Worm (Caenorhabditis elegans) whole organism, L1 larva: ENCODE results near the gene prx-19.

Experiments
- C04F5.9 ChIP-seq: sonication (generic microtip); optimal IDR thresholded peaks from 2 replicates; lab custom pipeline; 2016; ENCODE audit warnings: missing genetic modification characterization, missing compliant biosample characterization
- C34B4.2 ChIP-seq: sonication (generic microtip); optimal IDR thresholded peaks from 2 replicates; lab custom pipeline; 2017; ENCODE audit warnings: mild to moderate bottlenecking, missing genetic modification characterization, missing compliant biosample characterization
- Y116A8C.19 ChIP-seq: sonication (generic microtip); optimal IDR thresholded peaks from 2 replicates; lab custom pipeline; 2016; ENCODE audit warnings: missing compliant biosample characterization, missing genetic modification characterization, borderline replicate concordance
- aly-2 ChIP-seq: fragments of 150-350 bp; optimal IDR thresholded peaks from 2 replicates; lab custom pipeline; 2014; ENCODE audit warnings: missing biosample characterization, missing genetic modification characterization
- blmp-1 ChIP-seq: fragments of 150-350 bp; optimal IDR thresholded peaks from 2 replicates; lab custom pipeline; 2014; ENCODE audit warnings: missing biosample characterization, missing genetic modification characterization
- ceh-63 ChIP-seq: fragments of 200-800 bp; sonication (Bioruptor generic); optimal IDR thresholded peaks from 2 replicates; lab custom pipeline; 2018; ENCODE audit warnings: mild to moderate bottlenecking, missing genetic modification characterization, missing compliant biosample characterization
- ceh-8 ChIP-seq: fragments of 200-800 bp; sonication (Bioruptor generic); optimal IDR thresholded peaks from 2 replicates; lab custom pipeline; 2018; ENCODE audit warnings: mild to moderate bottlenecking, missing genetic modification characterization, moderate library complexity, missing compliant biosample characterization
- ceh-90 ChIP-seq: sonication (generic microtip); optimal IDR thresholded peaks from 2 replicates; lab custom pipeline; 2016; ENCODE audit warnings: missing genetic modification characterization, missing compliant biosample characterization
- dpl-1 ChIP-seq, 3 experiments: fragments of 150-350 bp in 2 of 3; sonication (generic microtip) in 1 of 3; optimal IDR thresholded peaks; 2 replicates each; lab custom pipeline; 2014 to 2017; ENCODE audit warnings: missing biosample characterization in 3 of 3, missing genetic modification characterization in 3 of 3, missing genetic modification reagents in 3 of 3
- dsc-1 ChIP-seq: sonication (generic microtip); optimal IDR thresholded peaks from 2 replicates; lab custom pipeline; 2016; ENCODE audit warnings: mild to moderate bottlenecking, missing genetic modification characterization, missing compliant biosample characterization
- egl-13 ChIP-seq: sonication (generic microtip); optimal IDR thresholded peaks from 2 replicates; lab custom pipeline; 2016; ENCODE audit warnings: missing genotype, missing genetic modification reagents, missing genetic modification characterization, missing compliant biosample characterization
- elt-3 ChIP-seq, 6 experiments: fragments of 150-350 bp in 1 of 6; sonication (generic microtip); optimal IDR thresholded peaks; 2 replicates each; lab custom pipeline; 2017 to 2018; ENCODE audit warnings: missing biosample characterization in 6 of 6, missing genetic modification characterization in 6 of 6, inconsistent platforms in 1 of 6
- ets-5 ChIP-seq: fragments of 200-800 bp; sonication (Bioruptor generic); IDR thresholded peaks from 2 replicates; pipeline ENCODE4 v1.3.6; 2022; ENCODE audit warnings: missing genetic modification characterization, missing compliant biosample characterization
- fkh-10 ChIP-seq: sonication (generic microtip); optimal IDR thresholded peaks from 2 replicates; lab custom pipeline; 2017; ENCODE audit warnings: missing biosample characterization, missing genetic modification reagents, missing genetic modification characterization
- fkh-4 ChIP-seq: sonication (generic microtip); optimal IDR thresholded peaks from 2 replicates; lab custom pipeline; 2016; ENCODE audit warnings: missing compliant biosample characterization, missing genetic modification characterization, borderline replicate concordance
- fkh-8 ChIP-seq: sonication (generic microtip); optimal IDR thresholded peaks from 2 replicates; lab custom pipeline; 2016; ENCODE audit warnings: mild to moderate bottlenecking, missing genetic modification characterization, missing compliant biosample characterization
- fos-1 ChIP-seq: fragments of 150-350 bp; optimal IDR thresholded peaks from 2 replicates; lab custom pipeline; 2014; ENCODE audit warnings: missing biosample characterization, missing genetic modification characterization
- hlh-17 ChIP-seq: fragments of 200-800 bp; sonication (Bioruptor generic); optimal IDR thresholded peaks from 2 replicates; lab custom pipeline; 2018; ENCODE audit warnings: missing genetic modification characterization, mild to moderate bottlenecking, missing compliant biosample characterization, moderate library complexity, borderline replicate concordance
- irx-1 ChIP-seq: sonication (generic microtip); optimal IDR thresholded peaks from 2 replicates; lab custom pipeline; 2016; ENCODE audit warnings: missing genetic modification characterization, missing compliant biosample characterization
- isw-1 ChIP-seq: fragments of 200-800 bp; sonication (Bioruptor generic); IDR thresholded peaks from 2 replicates; pipeline ENCODE4 v1.3.6; 2022; ENCODE audit warnings: missing genetic modification characterization, missing compliant biosample characterization
- lin-14 ChIP-seq: fragments of 200-800 bp; sonication (Bioruptor generic); optimal IDR thresholded peaks from 2 replicates; lab custom pipeline; 2018; ENCODE audit warnings: mild to moderate bottlenecking, missing genetic modification characterization, moderate library complexity, missing compliant biosample characterization
- lin-15B ChIP-seq: fragments of 150-350 bp; sonication (generic microtip); optimal IDR thresholded peaks from 3 replicates; lab custom pipeline; 2014; ENCODE audit warnings: missing biosample characterization, missing genetic modification characterization
- lin-39 ChIP-seq: fragments of 150-350 bp; optimal IDR thresholded peaks from 2 replicates; lab custom pipeline; 2014; ENCODE audit warnings: missing biosample characterization, missing genetic modification reagents, missing genetic modification characterization
- lir-3 ChIP-seq: sonication (generic microtip); optimal IDR thresholded peaks from 2 replicates; lab custom pipeline; 2016; ENCODE audit warnings: mild to moderate bottlenecking, missing genetic modification characterization, moderate library complexity, missing compliant biosample characterization; ENCODE audit not compliant: poor library complexity
- lsy-2 ChIP-seq, 2 experiments: fragments of 150-350 bp; optimal IDR thresholded peaks; 2 replicates each; lab custom pipeline; 2014; ENCODE audit warnings: missing biosample characterization in 2 of 2, missing genetic modification characterization in 2 of 2
- mdl-1 ChIP-seq, 2 experiments: fragments of 150-350 bp; optimal IDR thresholded peaks; 2 replicates each; lab custom pipeline; 2014 to 2017; ENCODE audit warnings: missing biosample characterization in 2 of 2, missing genetic modification characterization in 2 of 2, inconsistent platforms in 1 of 2
- mef-2 ChIP-seq: fragments of 150-350 bp; optimal IDR thresholded peaks from 2 replicates; lab custom pipeline; 2014; ENCODE audit warnings: missing biosample characterization, missing genetic modification characterization
- nhr-12 ChIP-seq: sonication (generic microtip); optimal IDR thresholded peaks from 2 replicates; lab custom pipeline; 2017; ENCODE audit warnings: missing biosample characterization, missing genetic modification characterization
- nhr-20 ChIP-seq: sonication (generic microtip); optimal IDR thresholded peaks from 2 replicates; lab custom pipeline; 2016; ENCODE audit warnings: mild to moderate bottlenecking, missing genetic modification characterization, missing compliant biosample characterization
- nhr-28 ChIP-seq: fragments of 150-350 bp; optimal IDR thresholded peaks from 2 replicates; lab custom pipeline; 2014; ENCODE audit warnings: missing biosample characterization, missing genetic modification characterization
- nhr-47 ChIP-seq: sonication (generic microtip); optimal IDR thresholded peaks from 2 replicates; lab custom pipeline; 2016; ENCODE audit warnings: mild to moderate bottlenecking, missing genetic modification characterization, moderate library complexity, missing compliant biosample characterization
- nhr-77 ChIP-seq: fragments of 150-350 bp; optimal IDR thresholded peaks from 2 replicates; lab custom pipeline; 2014; ENCODE audit warnings: missing biosample characterization, missing genetic modification characterization
- nhr-85 ChIP-seq: sonication (generic microtip); peaks from one replicate; lab custom pipeline; 2016; ENCODE audit warnings: missing genetic modification characterization, inconsistent platforms, missing compliant biosample characterization
- nhr-90 ChIP-seq: sonication (generic microtip); optimal IDR thresholded peaks from 2 replicates; lab custom pipeline; 2016; ENCODE audit warnings: mild to moderate bottlenecking, missing genetic modification characterization, missing compliant biosample characterization; ENCODE audit not compliant: poor library complexity
- pag-3 ChIP-seq: sonication (generic microtip); optimal IDR thresholded peaks from 2 replicates; lab custom pipeline; 2017; ENCODE audit warnings: missing genetic modification characterization, mild to moderate bottlenecking, missing compliant biosample characterization, antibody characterized with exemption, borderline replicate concordance; ENCODE audit not compliant: insufficient read depth
- pax-3 ChIP-seq: fragments of 200-800 bp; sonication (Bioruptor generic); optimal IDR thresholded peaks from 2 replicates; lab custom pipeline; 2018; ENCODE audit warnings: mild to moderate bottlenecking, missing genetic modification characterization, moderate library complexity, missing compliant biosample characterization
- pqm-1 ChIP-seq: sonication (generic microtip); optimal IDR thresholded peaks from 3 replicates; lab custom pipeline; 2017; ENCODE audit warnings: missing biosample characterization, missing genetic modification characterization
- rnt-1 ChIP-seq: sonication (generic microtip); optimal IDR thresholded peaks from 2 replicates; lab custom pipeline; 2016; ENCODE audit warnings: mild to moderate bottlenecking, missing genetic modification characterization, moderate library complexity, missing compliant biosample characterization
- snpc-4 ChIP-seq: fragments of 150-350 bp; optimal IDR thresholded peaks from 2 replicates; lab custom pipeline; 2014; ENCODE audit warnings: missing biosample characterization, missing genetic modification characterization
- sox-4 ChIP-seq: sonication (generic microtip); optimal IDR thresholded peaks from 2 replicates; lab custom pipeline; 2016; ENCODE audit warnings: missing genetic modification characterization, missing compliant biosample characterization
- sptf-1 ChIP-seq: fragments of 150-350 bp; optimal IDR thresholded peaks from 2 replicates; lab custom pipeline; 2014; ENCODE audit warnings: missing biosample characterization, missing genetic modification characterization
- sup-37 ChIP-seq: fragments of 200-800 bp; sonication (Bioruptor generic); optimal IDR thresholded peaks from 2 replicates; lab custom pipeline; 2018; ENCODE audit warnings: mild to moderate bottlenecking, missing genetic modification characterization, missing compliant biosample characterization
- swsn-7 ChIP-seq: sonication (generic microtip); optimal IDR thresholded peaks from 2 replicates; lab custom pipeline; 2016; ENCODE audit warnings: missing genetic modification characterization, missing compliant biosample characterization
- tlp-1 ChIP-seq: fragments of 150-350 bp; optimal IDR thresholded peaks from 2 replicates; lab custom pipeline; 2014; ENCODE audit warnings: missing biosample characterization, missing genetic modification characterization
- unc-130 ChIP-seq: fragments of 150-350 bp; optimal IDR thresholded peaks from 2 replicates; lab custom pipeline; 2017; ENCODE audit warnings: missing biosample characterization, missing genetic modification characterization, inconsistent platforms
- unc-30 ChIP-seq: sonication (generic microtip); optimal IDR thresholded peaks from 2 replicates; lab custom pipeline; 2017; ENCODE audit warnings: missing biosample characterization, missing genetic modification characterization
- unc-62 ChIP-seq: fragments of 150-350 bp; optimal IDR thresholded peaks from 2 replicates; lab custom pipeline; 2014; ENCODE audit warnings: missing biosample characterization, missing genetic modification reagents, missing genetic modification characterization
- unc-86 ChIP-seq: sonication (generic microtip); optimal IDR thresholded peaks from 2 replicates; lab custom pipeline; 2016; ENCODE audit warnings: missing genetic modification characterization, missing compliant biosample characterization
- unc-98 ChIP-seq: fragments of 200-800 bp; sonication (Bioruptor generic); IDR thresholded peaks from 2 replicates; pipeline ENCODE4 v1.3.6; 2022; ENCODE audit warnings: missing genetic modification characterization, missing compliant biosample characterization
- zip-4 ChIP-seq: fragments of 200-800 bp; sonication (Bioruptor generic); optimal IDR thresholded peaks from 2 replicates; lab custom pipeline; 2018; ENCODE audit warnings: mild to moderate bottlenecking, missing genetic modification characterization, moderate library complexity, missing compliant biosample characterization
- ztf-11 ChIP-seq, 2 experiments: sonication (generic microtip); optimal IDR thresholded peaks; 2 replicates each; lab custom pipeline; 2016 to 2017; ENCODE audit warnings: missing genetic modification characterization in 2 of 2, missing biosample characterization in 1 of 2, missing compliant biosample characterization in 1 of 2

The prx-19 gene

ce11 chrIII:8795595-8796141 is 13.4 kb downstream of the prx-19 start:
- TF ChIP-seq hlh-17 (GFP tag; lab: Kevin White, UChicago) (no peak), lir-3 (tag; lab: Kevin White, UChicago) (peak; percentile 88), unc-130 (tag; lab: Kevin White, UChicago) (peak; percentile 91), lin-14 (peak; percentile 100), blmp-1 (tag; lab: Kevin White, UChicago) (peak; percentile 61), pax-3 (tag; lab: Kevin White, UChicago) (peak; percentile 90), egl-13 (peak; percentile 98), sup-37 (GFP tag; lab: Kevin White, UChicago) (peak; percentile 79), fkh-8 (tag; lab: Kevin White, UChicago) (peak; percentile 97), pqm-1 (tag; lab: Kevin White, UChicago) (no peak), sox-4 (tag; lab: Kevin White, UChicago) (peak; percentile 84), zip-4 (GFP tag; lab: Kevin White, UChicago) (peak; percentile 77), ceh-63 (no peak), C34B4.2 (tag; lab: Kevin White, UChicago) (no peak), snpc-4 (tag; lab: Kevin White, UChicago) (peak; percentile 95), lsy-2 (tag; optimal IDR thresholded peaks at IDR 0.05; lab: Kevin White, UChicago) (peak; percentile 93 to 95), ets-5 (no peak), dsc-1 (peak; percentile 95), Y116A8C.19 (no peak), fos-1 (peak; percentile 92), nhr-90 (tag; lab: Kevin White, UChicago) (peak; percentile 91), nhr-20 (tag; lab: Kevin White, UChicago) (peak; percentile 98), isw-1 (GFP tag; lab: Robert Waterston, UW) (peak; percentile 91), nhr-28 (tag; lab: Kevin White, UChicago) (peak; percentile 42), swsn-7 (tag; lab: Kevin White, UChicago) (peak; percentile 97), lin-39 (tag; lab: Kevin White, UChicago) (peak; percentile 89), mdl-1 (tag; optimal IDR thresholded peaks at IDR 0.05; lab: Kevin White, UChicago) (peak; percentile 50 to 96), nhr-12 (tag; lab: Kevin White, UChicago) (peak; percentile 41), unc-30 (tag; lab: Kevin White, UChicago) (no peak), dpl-1 (GFP tag; optimal IDR thresholded peaks at IDR 0.05; lab: Kevin White, UChicago) (peak; percentile 69 to 74 (median 70)), unc-86 (tag; lab: Kevin White, UChicago) (peak; percentile 98), rnt-1 (tag; lab: Kevin White, UChicago) (peak; percentile 94), nhr-77 (peak; percentile 94), irx-1 (tag; lab: Kevin White, UChicago) (peak; percentile 94), ceh-90 (tag; lab: Kevin White, UChicago) (no peak), nhr-85 (tag; lab: Kevin White, UChicago) (peak; percentile 100), unc-98 (GFP tag; lab: Robert Waterston, UW) (no peak), nhr-47 (peak; percentile 97), sptf-1 (no peak), fkh-4 (tag; lab: Kevin White, UChicago) (peak; percentile 52), fkh-10 (peak; percentile 82), pag-3 (tag; lab: Kevin White, UChicago) (peak; percentile 12), lin-15B (tag; lab: Kevin White, UChicago) (no peak), unc-62 (GFP tag; lab: Kevin White, UChicago) (peak; percentile 57), aly-2 (peak; percentile 90), C04F5.9 (peak; percentile 73), ceh-8 (GFP tag; lab: Kevin White, UChicago) (peak; percentile 91), ztf-11 (tag; optimal IDR thresholded peaks at IDR 0.05; lab: Kevin White, UChicago) (peak in 1 of 2 experiments; percentile 91), tlp-1 (tag; lab: Kevin White, UChicago) (no peak), elt-3 (tag; optimal IDR thresholded peaks at IDR 0.05; lab: Kevin White, UChicago) (peak in 3 of 6 experiments; percentile 73 to 95 (median 93)), mef-2 (tag; lab: Kevin White, UChicago) (peak; percentile 73)
